Worm (Caenorhabditis elegans): ENCODE results near the gene R186.3.
A peak's percentile ranks its signal among the peaks of the same experiment; 100 is the strongest.
"Not testable (repeated sequence)": the region's sequence is repeated elsewhere in the genome, so short reads cannot be mapped to it uniquely, and the experiment has no call there.

- not testable (repeated sequence) for TF ChIP-seq tra-4 (tag; optimal IDR thresholded peaks at IDR 0.05); sea-1 (GFP tag; conservative IDR thresholded peaks at IDR 0.05); ama-1 (optimal IDR thresholded peaks at IDR 0.05); B0310.2 (tag; optimal IDR thresholded peaks at IDR 0.05); tbx-11 (GFP tag; IDR thresholded peaks at IDR 0.05); hmg-4 (GFP tag; optimal IDR thresholded peaks at IDR 0.05)
- peak; percentile 13 for TF ChIP-seq F13C5.2 (tag; optimal IDR thresholded peaks at IDR 0.05)
These were observed 916 bp upstream of the R186.3 start, which contains the start of gene R186.8 for ce11 chrV:12967925-12968327.

Data from whole organism, early embryonic.